Worm (Caenorhabditis elegans) whole organism, L3 larva: ENCODE data around the gene D2007.1.

Experiments used
- ceh-9 ChIP-seq: sonication (generic microtip); optimal IDR thresholded peaks from 2 replicates; lab custom pipeline; 2018; ENCODE audit warnings: missing biosample characterization, missing genetic modification characterization
- nhr-23 ChIP-seq: fragments of 150-350 bp; optimal IDR thresholded peaks from 2 replicates; lab custom pipeline; 2014; ENCODE audit warnings: missing biosample characterization, missing genetic modification reagents, missing genetic modification characterization
- nhr-25 ChIP-seq: sonication (generic microtip); optimal IDR thresholded peaks from 2 replicates; lab custom pipeline; 2017; ENCODE audit warnings: missing biosample characterization, missing genetic modification characterization

- peak; percentile 85 for TF ChIP-seq nhr-23 (tag; lab: Kevin White, UChicago)
- TF ChIP-seq ceh-9, result no peak
- peak; percentile 83 for TF ChIP-seq nhr-25 (tag; lab: Kevin White, UChicago)
Measured at ce11 chrIII:8130177-8130902, 24.9 kb upstream of the D2007.1 start, which contains the start of the genes rpl-21 and C14B9.10.
